Fruit fly (Drosophila melanogaster) whole organism: ENCODE data around the gene CG18171.

Source experiments
- CG8478 ChIP-seq: fragments of >200 bp; optimal IDR thresholded peaks from 2 replicates; lab custom pipeline; 2018; ENCODE audit warnings: inconsistent platforms
- Dll ChIP-seq: fragments of >200 bp; optimal IDR thresholded peaks from 2 replicates; lab custom pipeline; 2017
- EcR ChIP-seq, 2 experiments: fragments of >200 bp; optimal IDR thresholded peaks; 2 replicates each; lab custom pipeline; 2017; ENCODE audit warnings: missing biosample characterization in 2 of 2, missing genetic modification characterization in 2 of 2, missing genetic modification reagents in 2 of 2
- pan ChIP-seq: fragments of >200 bp; optimal IDR thresholded peaks from 2 replicates; lab custom pipeline; 2017
- psq ChIP-seq: fragments of >200 bp; optimal IDR thresholded peaks from 2 replicates; lab custom pipeline; 2017
- usp ChIP-seq: fragments of >200 bp; optimal IDR thresholded peaks from 2 replicates; lab custom pipeline; 2017; ENCODE audit warnings: missing biosample characterization, missing genetic modification characterization, mixed read lengths

DNA sequence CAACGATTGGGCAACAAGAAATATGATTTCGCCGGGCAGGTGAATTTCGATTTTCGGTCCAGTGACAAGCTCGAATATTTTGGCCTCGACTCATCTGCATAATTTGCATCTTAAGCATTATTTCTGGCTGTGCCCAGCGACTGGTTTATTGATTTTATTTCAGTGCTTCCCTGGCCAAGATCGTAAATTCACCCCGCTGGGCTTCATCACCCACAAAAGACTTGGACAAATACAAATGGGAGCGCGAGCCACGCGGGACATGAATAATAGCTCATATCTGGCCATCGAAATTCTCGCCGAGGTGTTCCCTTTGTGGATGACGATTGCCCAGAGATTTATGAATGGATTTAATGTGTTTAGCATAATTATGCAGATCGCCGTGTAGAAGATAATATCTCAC lies 47.7 kb downstream of the CG18171 start:
- no peak for TF ChIP-seq pan
- no peak for TF ChIP-seq usp (GFP tag; lab: Kevin White, UChicago)
- no peak for TF ChIP-seq CG8478 (lab: Kevin White, UChicago)
- no peak for TF ChIP-seq psq
- TF ChIP-seq EcR (GFP tag; optimal IDR thresholded peaks at IDR 0.05; lab: Kevin White, UChicago) = no peak
- TF ChIP-seq Dll (lab: Kevin White, UChicago) = no peak
